Worm (Caenorhabditis elegans) whole organism, L1 larva: ENCODE results near the gene lap-1.

ENCODE experiments used
- Y116A8C.19 ChIP-seq: sonication (generic microtip); optimal IDR thresholded peaks from 2 replicates; lab custom pipeline; 2016; ENCODE audit warnings: missing compliant biosample characterization, missing genetic modification characterization, borderline replicate concordance
- aha-1 ChIP-seq: fragments of 150-350 bp; optimal IDR thresholded peaks from 2 replicates; lab custom pipeline; 2014; ENCODE audit warnings: missing biosample characterization, missing genetic modification characterization
- alr-1 ChIP-seq: fragments of 200-800 bp; sonication (Bioruptor generic); optimal IDR thresholded peaks from 2 replicates; lab custom pipeline; 2018; ENCODE audit warnings: borderline replicate concordance, mild to moderate bottlenecking, missing genetic modification characterization, missing compliant biosample characterization
- aly-2 ChIP-seq: fragments of 150-350 bp; optimal IDR thresholded peaks from 2 replicates; lab custom pipeline; 2014; ENCODE audit warnings: missing biosample characterization, missing genetic modification characterization
- ama-1 ChIP-seq: fragments of 150-350 bp; optimal IDR thresholded peaks from 2 replicates; lab custom pipeline; 2014
- blmp-1 ChIP-seq: fragments of 150-350 bp; optimal IDR thresholded peaks from 2 replicates; lab custom pipeline; 2014; ENCODE audit warnings: missing biosample characterization, missing genetic modification characterization
- ceh-63 ChIP-seq: fragments of 200-800 bp; sonication (Bioruptor generic); optimal IDR thresholded peaks from 2 replicates; lab custom pipeline; 2018; ENCODE audit warnings: mild to moderate bottlenecking, missing genetic modification characterization, missing compliant biosample characterization
- ceh-90 ChIP-seq: sonication (generic microtip); optimal IDR thresholded peaks from 2 replicates; lab custom pipeline; 2016; ENCODE audit warnings: missing genetic modification characterization, missing compliant biosample characterization
- ces-1 ChIP-seq: fragments of 150-350 bp; optimal IDR thresholded peaks from 2 replicates; lab custom pipeline; 2014; ENCODE audit warnings: missing biosample characterization, missing genetic modification reagents, missing genetic modification characterization
- dpl-1 ChIP-seq, 3 experiments: fragments of 150-350 bp in 2 of 3; sonication (generic microtip) in 1 of 3; optimal IDR thresholded peaks; 2 replicates each; lab custom pipeline; 2014 to 2017; ENCODE audit warnings: missing biosample characterization in 3 of 3, missing genetic modification characterization in 3 of 3, missing genetic modification reagents in 3 of 3
- egl-13 ChIP-seq: sonication (generic microtip); optimal IDR thresholded peaks from 2 replicates; lab custom pipeline; 2016; ENCODE audit warnings: missing genotype, missing genetic modification reagents, missing genetic modification characterization, missing compliant biosample characterization
- egl-27 ChIP-seq, 2 experiments: fragments of 150-350 bp in 1 of 2; sonication (generic microtip); optimal IDR thresholded peaks; 3 replicates each; lab custom pipeline; 2017 to 2018; ENCODE audit warnings: missing biosample characterization in 2 of 2, missing genetic modification characterization in 2 of 2, missing genetic modification reagents in 2 of 2
- elt-2 ChIP-seq: sonication (generic microtip); optimal IDR thresholded peaks from 2 replicates; lab custom pipeline; 2016; ENCODE audit warnings: missing genetic modification characterization, mild to moderate bottlenecking, inconsistent platforms, missing compliant biosample characterization, missing genetic modification reagents
- elt-3 ChIP-seq, 6 experiments: fragments of 150-350 bp in 1 of 6; sonication (generic microtip); optimal IDR thresholded peaks; 2 replicates each; lab custom pipeline; 2017 to 2018; ENCODE audit warnings: missing biosample characterization in 6 of 6, missing genetic modification characterization in 6 of 6, inconsistent platforms in 1 of 6
- fkh-4 ChIP-seq: sonication (generic microtip); optimal IDR thresholded peaks from 2 replicates; lab custom pipeline; 2016; ENCODE audit warnings: missing compliant biosample characterization, missing genetic modification characterization, borderline replicate concordance
- fkh-8 ChIP-seq: sonication (generic microtip); optimal IDR thresholded peaks from 2 replicates; lab custom pipeline; 2016; ENCODE audit warnings: mild to moderate bottlenecking, missing genetic modification characterization, missing compliant biosample characterization
- fos-1 ChIP-seq: fragments of 150-350 bp; optimal IDR thresholded peaks from 2 replicates; lab custom pipeline; 2014; ENCODE audit warnings: missing biosample characterization, missing genetic modification characterization
- grh-1 ChIP-seq: fragments of 200-800 bp; sonication (Bioruptor generic); IDR thresholded peaks from 2 replicates; pipeline ENCODE4 v1.3.6; 2022; ENCODE audit warnings: missing genetic modification reagents, missing genetic modification characterization, missing compliant biosample characterization
- hlh-17 ChIP-seq: fragments of 200-800 bp; sonication (Bioruptor generic); optimal IDR thresholded peaks from 2 replicates; lab custom pipeline; 2018; ENCODE audit warnings: missing genetic modification characterization, mild to moderate bottlenecking, missing compliant biosample characterization, moderate library complexity, borderline replicate concordance
- hlh-4 ChIP-seq: sonication (generic microtip); optimal IDR thresholded peaks from 2 replicates; lab custom pipeline; 2016; ENCODE audit warnings: mild to moderate bottlenecking, missing genetic modification characterization, missing compliant biosample characterization
- lin-13 ChIP-seq: fragments of 150-350 bp; optimal IDR thresholded peaks from 2 replicates; lab custom pipeline; 2014; ENCODE audit warnings: missing biosample characterization, missing genetic modification reagents, missing genetic modification characterization
- lin-35 ChIP-seq, 2 experiments: fragments of 150-350 bp; optimal IDR thresholded peaks; 2 replicates each; lab custom pipeline; 2014; ENCODE audit warnings: missing biosample characterization in 2 of 2, missing genetic modification characterization in 2 of 2, missing genetic modification reagents in 2 of 2
- lir-3 ChIP-seq: sonication (generic microtip); optimal IDR thresholded peaks from 2 replicates; lab custom pipeline; 2016; ENCODE audit warnings: mild to moderate bottlenecking, missing genetic modification characterization, moderate library complexity, missing compliant biosample characterization; ENCODE audit not compliant: poor library complexity
- lsy-2 ChIP-seq, 2 experiments: fragments of 150-350 bp; optimal IDR thresholded peaks; 2 replicates each; lab custom pipeline; 2014; ENCODE audit warnings: missing biosample characterization in 2 of 2, missing genetic modification characterization in 2 of 2
- mab-9 ChIP-seq: fragments of 200-800 bp; sonication (Bioruptor generic); IDR thresholded peaks from 2 replicates; pipeline ENCODE4 v1.3.6; 2022; ENCODE audit warnings: missing genetic modification reagents, missing genetic modification characterization, missing compliant biosample characterization
- mep-1 ChIP-seq: fragments of 150-350 bp; optimal IDR thresholded peaks from 2 replicates; lab custom pipeline; 2014; ENCODE audit warnings: missing biosample characterization, missing genetic modification characterization
- nhr-28 ChIP-seq: fragments of 150-350 bp; optimal IDR thresholded peaks from 2 replicates; lab custom pipeline; 2014; ENCODE audit warnings: missing biosample characterization, missing genetic modification characterization
- nhr-47 ChIP-seq: sonication (generic microtip); optimal IDR thresholded peaks from 2 replicates; lab custom pipeline; 2016; ENCODE audit warnings: mild to moderate bottlenecking, missing genetic modification characterization, moderate library complexity, missing compliant biosample characterization
- nhr-76 ChIP-seq: sonication (generic microtip); optimal IDR thresholded peaks from 2 replicates; lab custom pipeline; 2017; ENCODE audit warnings: missing biosample characterization, missing genetic modification characterization
- nhr-77 ChIP-seq: fragments of 150-350 bp; optimal IDR thresholded peaks from 2 replicates; lab custom pipeline; 2014; ENCODE audit warnings: missing biosample characterization, missing genetic modification characterization
- nhr-90 ChIP-seq: sonication (generic microtip); optimal IDR thresholded peaks from 2 replicates; lab custom pipeline; 2016; ENCODE audit warnings: mild to moderate bottlenecking, missing genetic modification characterization, missing compliant biosample characterization; ENCODE audit not compliant: poor library complexity
- pag-3 ChIP-seq: sonication (generic microtip); optimal IDR thresholded peaks from 2 replicates; lab custom pipeline; 2017; ENCODE audit warnings: missing genetic modification characterization, mild to moderate bottlenecking, missing compliant biosample characterization, antibody characterized with exemption, borderline replicate concordance; ENCODE audit not compliant: insufficient read depth
- rnt-1 ChIP-seq: sonication (generic microtip); optimal IDR thresholded peaks from 2 replicates; lab custom pipeline; 2016; ENCODE audit warnings: mild to moderate bottlenecking, missing genetic modification characterization, moderate library complexity, missing compliant biosample characterization
- skn-1 ChIP-seq: fragments of 150-350 bp; optimal IDR thresholded peaks from 2 replicates; lab custom pipeline; 2014; ENCODE audit warnings: missing biosample characterization, missing genetic modification characterization
- snu-23 ChIP-seq: sonication (generic microtip); optimal IDR thresholded peaks from 2 replicates; lab custom pipeline; 2016; ENCODE audit warnings: missing genetic modification characterization, missing compliant biosample characterization
- sox-4 ChIP-seq: sonication (generic microtip); optimal IDR thresholded peaks from 2 replicates; lab custom pipeline; 2016; ENCODE audit warnings: missing genetic modification characterization, missing compliant biosample characterization
- sptf-1 ChIP-seq: fragments of 150-350 bp; optimal IDR thresholded peaks from 2 replicates; lab custom pipeline; 2014; ENCODE audit warnings: missing biosample characterization, missing genetic modification characterization
- tbx-2 ChIP-seq: sonication (generic microtip); optimal IDR thresholded peaks from 2 replicates; lab custom pipeline; 2016; ENCODE audit warnings: missing genetic modification characterization, missing compliant biosample characterization
- tlp-1 ChIP-seq: fragments of 150-350 bp; optimal IDR thresholded peaks from 2 replicates; lab custom pipeline; 2014; ENCODE audit warnings: missing biosample characterization, missing genetic modification characterization
- unc-130 ChIP-seq: fragments of 150-350 bp; optimal IDR thresholded peaks from 2 replicates; lab custom pipeline; 2017; ENCODE audit warnings: missing biosample characterization, missing genetic modification characterization, inconsistent platforms
- unc-30 ChIP-seq: sonication (generic microtip); optimal IDR thresholded peaks from 2 replicates; lab custom pipeline; 2017; ENCODE audit warnings: missing biosample characterization, missing genetic modification characterization
- unc-62 ChIP-seq: fragments of 150-350 bp; optimal IDR thresholded peaks from 2 replicates; lab custom pipeline; 2014; ENCODE audit warnings: missing biosample characterization, missing genetic modification reagents, missing genetic modification characterization
- unc-86 ChIP-seq: sonication (generic microtip); optimal IDR thresholded peaks from 2 replicates; lab custom pipeline; 2016; ENCODE audit warnings: missing genetic modification characterization, missing compliant biosample characterization
- unc-98 ChIP-seq: fragments of 200-800 bp; sonication (Bioruptor generic); IDR thresholded peaks from 2 replicates; pipeline ENCODE4 v1.3.6; 2022; ENCODE audit warnings: missing genetic modification characterization, missing compliant biosample characterization
- zag-1 ChIP-seq: fragments of 150-350 bp; optimal IDR thresholded peaks from 2 replicates; lab custom pipeline; 2014; ENCODE audit warnings: missing biosample characterization, missing genetic modification characterization
- zip-4 ChIP-seq: fragments of 200-800 bp; sonication (Bioruptor generic); optimal IDR thresholded peaks from 2 replicates; lab custom pipeline; 2018; ENCODE audit warnings: mild to moderate bottlenecking, missing genetic modification characterization, moderate library complexity, missing compliant biosample characterization
- ztf-11 ChIP-seq, 2 experiments: sonication (generic microtip); optimal IDR thresholded peaks; 2 replicates each; lab custom pipeline; 2016 to 2017; ENCODE audit warnings: missing genetic modification characterization in 2 of 2, missing biosample characterization in 1 of 2, missing compliant biosample characterization in 1 of 2

lap-1 gene

ce11 chrIII:8449160-8449807 lies 47.6 kb upstream of the lap-1 start, which contains the start of gene mrpl-32 (continued):
- TF ChIP-seq grh-1 (GFP tag; lab: Robert Waterston, UW) (no peak), aly-2 (tag; lab: Kevin White, UChicago) (peak; percentile 73), fos-1 (tag; lab: Kevin White, UChicago) (no peak), rnt-1 (tag; lab: Kevin White, UChicago) (no peak), ama-1 (lab: Kevin White, UChicago) (peak; percentile 82), lin-13 (GFP tag; lab: Kevin White, UChicago) (no peak), unc-98 (no peak), mab-9 (GFP tag; lab: Robert Waterston, UW) (no peak), dpl-1 (GFP tag; optimal IDR thresholded peaks at IDR 0.05; lab: Kevin White, UChicago) (peak in 1 of 3 experiments; percentile 10), unc-62 (GFP tag; lab: Kevin White, UChicago) (no peak), Y116A8C.19 (tag; lab: Kevin White, UChicago) (no peak), elt-3 (tag; optimal IDR thresholded peaks at IDR 0.05; lab: Kevin White, UChicago) (no peak), zag-1 (tag; lab: Kevin White, UChicago) (no peak), ceh-63 (GFP tag; lab: Kevin White, UChicago) (no peak), ces-1 (GFP tag; lab: Kevin White, UChicago) (no peak), nhr-28 (tag; lab: Kevin White, UChicago) (no peak), pag-3 (tag; lab: Kevin White, UChicago) (no peak), blmp-1 (tag; lab: Kevin White, UChicago) (no peak), tbx-2 (tag; lab: Kevin White, UChicago) (no peak), nhr-76 (no peak), nhr-47 (tag; lab: Kevin White, UChicago) (peak; percentile 33), sox-4 (tag; lab: Kevin White, UChicago) (no peak), unc-30 (tag; lab: Kevin White, UChicago) (no peak), hlh-17 (GFP tag; lab: Kevin White, UChicago) (no peak), tlp-1 (tag; lab: Kevin White, UChicago) (no peak), egl-13 (tag; lab: Kevin White, UChicago) (no peak), lsy-2 (tag; optimal IDR thresholded peaks at IDR 0.05; lab: Kevin White, UChicago) (peak; percentile 34 to 51), sptf-1 (tag; lab: Kevin White, UChicago) (no peak), ztf-11 (tag; optimal IDR thresholded peaks at IDR 0.05; lab: Kevin White, UChicago) (no peak), elt-2 (tag; lab: Kevin White, UChicago) (no peak), lin-35 (GFP tag; optimal IDR thresholded peaks at IDR 0.05; lab: Kevin White, UChicago) (peak in 1 of 2 experiments; percentile 17), lir-3 (tag; lab: Kevin White, UChicago) (no peak)

ce11 chrIII:8446940-8447403 lies 45.2 kb upstream of the lap-1 start, which contains the start of gene rpn-3:
TSS of gene rpn-3 (plus strand) at chrIII:8447353.
- peak; percentile 71 for TF ChIP-seq aha-1 (tag; lab: Kevin White, UChicago)
- TF ChIP-seq fos-1 (tag; lab: Kevin White, UChicago): peak; percentile 96
- no peak for TF ChIP-seq hlh-17 (GFP tag; lab: Kevin White, UChicago)
- peak; percentile 87 to 89 (median 89) for TF ChIP-seq dpl-1 (GFP tag; optimal IDR thresholded peaks at IDR 0.05; lab: Kevin White, UChicago)
- TF ChIP-seq zip-4 (GFP tag; lab: Kevin White, UChicago): peak; percentile 89
- peak; percentile 61 for TF ChIP-seq ceh-90 (tag; lab: Kevin White, UChicago)
- TF ChIP-seq fkh-4 (tag; lab: Kevin White, UChicago): peak; percentile 64
- TF ChIP-seq elt-2 (tag; lab: Kevin White, UChicago): peak; percentile 75
- peak; percentile 95 for TF ChIP-seq nhr-77 (tag; lab: Kevin White, UChicago)
- peak; percentile 95 for TF ChIP-seq unc-86 (tag; lab: Kevin White, UChicago)
- TF ChIP-seq Y116A8C.19 (tag; lab: Kevin White, UChicago): no peak
- peak; percentile 98 for TF ChIP-seq nhr-47 (tag; lab: Kevin White, UChicago)
- peak; percentile 99 for TF ChIP-seq mep-1 (tag; lab: Kevin White, UChicago)
- peak in 1 of 2 experiments; percentile 30 for TF ChIP-seq egl-27 (tag; optimal IDR thresholded peaks at IDR 0.05; lab: Kevin White, UChicago)
- peak; percentile 99 for TF ChIP-seq fkh-8 (tag; lab: Kevin White, UChicago)
- TF ChIP-seq unc-130: peak; percentile 98
- no peak for TF ChIP-seq unc-62 (GFP tag; lab: Kevin White, UChicago)
- no peak for TF ChIP-seq alr-1
- peak; percentile 93 for TF ChIP-seq rnt-1 (tag; lab: Kevin White, UChicago)
- no peak for TF ChIP-seq ces-1 (GFP tag; lab: Kevin White, UChicago)
- peak; percentile 99 for TF ChIP-seq snu-23 (GFP tag; lab: Kevin White, UChicago)
- peak; percentile 65; the same call in 1 of the 2 replicates for TF ChIP-seq unc-98
- peak; percentile 100 for TF ChIP-seq skn-1 (tag; lab: Kevin White, UChicago)
- peak; percentile 96 for TF ChIP-seq tbx-2 (tag; lab: Kevin White, UChicago)
- TF ChIP-seq nhr-90 (tag; lab: Kevin White, UChicago): peak; percentile 94
- TF ChIP-seq hlh-4: no peak
